Worm (Caenorhabditis elegans): ENCODE data around the gene C15F1.8.

C15F1.8 gene

ce11 chrII:6979646-6980045 lies 2.0 kb upstream of the C15F1.8 start, which contains the start of gene C15F1.2:
Gene C15F1.2, plus strand, starts transcription at chrII:6979953.
- TF ChIP-seq lin-15B (tag; optimal IDR thresholded peaks at IDR 0.05), result no peak
- peak in 1 of 2 experiments; percentile 9 for TF ChIP-seq unc-62 (GFP tag; optimal IDR thresholded peaks at IDR 0.05 in 1 of 2)
- TF ChIP-seq unc-62 (tag; optimal IDR thresholded peaks at IDR 0.05), result no peak
- TF ChIP-seq ZK337.2 (GFP tag; IDR thresholded peaks at IDR 0.05), result no peak

- TF ChIP-seq aha-1 (tag) (no peak), nhr-28 (tag; optimal IDR thresholded peaks at IDR 0.05) (peak; percentile 11)
Observed at ce11 chrII:6978908-6979307, 1.3 kb upstream of the C15F1.8 start.

DNA sequence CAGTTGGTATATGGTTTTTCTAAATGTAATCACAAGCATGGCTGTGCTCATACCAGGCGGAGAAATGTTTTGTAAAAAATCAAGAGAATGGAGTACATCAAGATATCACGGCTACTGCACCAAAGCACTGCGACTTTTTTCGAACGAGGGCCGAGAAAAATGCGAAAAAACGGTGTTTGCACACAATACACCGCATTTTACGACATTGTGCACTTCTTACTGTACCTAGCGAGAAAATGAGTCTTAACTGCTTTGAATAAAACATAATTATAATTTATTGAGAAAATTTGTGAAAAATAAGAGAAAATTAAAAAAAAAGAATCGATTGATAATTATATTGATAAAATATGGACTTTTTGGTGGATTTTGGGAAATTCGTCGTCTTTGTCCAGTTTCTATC lies 1.9 kb downstream of the C15F1.8 start:
- TF ChIP-seq ceh-44 (GFP tag; IDR thresholded peaks at IDR 0.05) (no peak), mes-2 (tag; optimal IDR thresholded peaks at IDR 0.05; ENCODE audit: poor library complexity, severe bottlenecking) (peak; percentile 35), ces-1 (GFP tag; optimal IDR thresholded peaks at IDR 0.05) (no peak), lsy-2 (tag; optimal IDR thresholded peaks at IDR 0.05) (peak in 1 of 2 experiments; percentile 62), dpl-1 (GFP tag; optimal IDR thresholded peaks at IDR 0.05) (peak; percentile 20)

DNA sequence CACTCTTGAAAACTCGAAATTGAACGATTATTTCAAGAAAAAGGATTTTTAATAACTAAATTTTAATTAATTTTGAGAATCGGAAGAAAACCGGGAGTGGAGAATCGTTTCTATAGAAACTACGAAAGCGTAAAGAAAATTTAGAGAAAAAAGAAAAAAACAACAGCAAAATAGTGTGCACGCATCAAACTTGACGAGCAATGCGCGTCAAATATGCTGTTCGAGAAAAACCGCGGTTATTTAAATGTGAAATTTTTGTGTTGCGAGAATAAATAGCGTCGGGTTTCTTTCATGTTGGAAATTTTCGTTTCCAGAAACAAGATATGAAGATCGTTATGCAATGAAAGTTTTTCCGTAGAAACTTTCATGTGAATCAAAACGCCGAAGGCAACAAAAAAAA lies 3.6 kb downstream of the C15F1.8 start:
- TF ChIP-seq hlh-30 (tag; optimal IDR thresholded peaks at IDR 0.05; ENCODE audit: insufficient read depth), result peak; percentile 57
- TF ChIP-seq dmd-6 (GFP tag; IDR thresholded peaks at IDR 0.05), result no peak
- TF ChIP-seq dpl-1 (GFP tag; optimal IDR thresholded peaks at IDR 0.05), result peak; percentile 88
- peak; percentile 43; the same call in 1 of the 2 replicates for TF ChIP-seq hmg-1.1 (GFP tag; IDR thresholded peaks at IDR 0.05)
- peak; percentile 65 for TF ChIP-seq T20F7.1 (GFP tag; optimal IDR thresholded peaks at IDR 0.05)
- peak; percentile 52 for TF ChIP-seq lin-38 (GFP tag; IDR thresholded peaks at IDR 0.05)
- TF ChIP-seq lsy-2 (tag; optimal IDR thresholded peaks at IDR 0.05), result peak in 1 of 2 experiments; percentile 76
- peak; percentile 74 for TF ChIP-seq mes-2 (tag; optimal IDR thresholded peaks at IDR 0.05; ENCODE audit: poor library complexity, severe bottlenecking)
- no peak for TF ChIP-seq nhr-11 (tag; optimal IDR thresholded peaks at IDR 0.05)

DNA sequence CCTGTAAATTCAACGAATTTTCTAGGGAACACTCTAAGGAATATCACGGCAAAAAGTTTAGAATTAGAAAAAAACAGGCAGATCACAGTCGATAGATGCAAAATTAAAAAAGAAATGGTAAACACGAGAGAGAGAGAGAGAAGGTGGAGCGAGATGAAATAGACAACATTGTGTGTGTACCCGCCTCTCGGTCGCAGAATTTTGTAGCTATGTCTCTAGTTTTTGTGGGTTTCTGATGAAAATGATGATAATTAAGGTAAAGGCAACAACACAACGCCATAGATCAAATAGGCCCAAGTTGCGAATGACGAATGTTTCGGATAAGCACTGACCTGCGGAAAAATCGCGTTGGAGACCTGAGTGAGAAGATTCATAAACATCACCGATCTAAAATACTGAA lies 4.1 kb downstream of the C15F1.8 start, which contains the start of gene sod-1:
Gene sod-1, minus strand, starts transcription at position 387 of the 400 bp plus-strand sequence.
- TF ChIP-seq unc-62 (GFP tag; optimal IDR thresholded peaks at IDR 0.05 in 1 of 2) (peak in 1 of 2 experiments; percentile 13), unc-62 (tag; optimal IDR thresholded peaks at IDR 0.05) (no peak), mxl-2 (GFP tag; conservative IDR thresholded peaks at IDR 0.05) (no peak), mes-2 (tag; optimal IDR thresholded peaks at IDR 0.05; ENCODE audit: poor library complexity, severe bottlenecking) (peak; percentile 2), ces-1 (GFP tag; optimal IDR thresholded peaks at IDR 0.05) (no peak), Y75B8A.6 (GFP tag; IDR thresholded peaks at IDR 0.05) (no peak), ceh-32 (tag; optimal IDR thresholded peaks at IDR 0.05; ENCODE audit: poor library complexity) (no peak), duxl-1 (tag; optimal IDR thresholded peaks at IDR 0.05; ENCODE audit: poor library complexity) (no peak), T26A8.4 (GFP tag; IDR thresholded peaks at IDR 0.05) (no peak), set-16 (GFP tag; IDR thresholded peaks at IDR 0.05) (no peak), spr-1 (tag; optimal IDR thresholded peaks at IDR 0.05) (no peak), tag-97 (GFP tag; IDR thresholded peaks at IDR 0.05) (no peak), lin-39 (tag; optimal IDR thresholded peaks at IDR 0.05) (no peak), lir-3 (tag; optimal IDR thresholded peaks at IDR 0.05) (no peak), jun-1 (tag; optimal IDR thresholded peaks at IDR 0.05) (no peak), nhr-42 (GFP tag; IDR thresholded peaks at IDR 0.05) (no peak), hlh-30 (tag; optimal IDR thresholded peaks at IDR 0.05; ENCODE audit: insufficient read depth) (no peak), ama-1 (optimal IDR thresholded peaks at IDR 0.05) (peak; percentile 2), lim-7 (GFP tag; IDR thresholded peaks at IDR 0.05) (no peak), daf-16 (GFP tag; optimal IDR thresholded peaks at IDR 0.05) (no peak), daf-16 (tag; optimal IDR thresholded peaks at IDR 0.05) (peak; percentile 88), nhr-28 (tag; optimal IDR thresholded peaks at IDR 0.05) (peak; percentile 97), lin-13 (GFP tag; optimal IDR thresholded peaks at IDR 0.05) (no peak), ceh-62 (tag; optimal IDR thresholded peaks at IDR 0.05) (no peak), mdt-29 (GFP tag; IDR thresholded peaks at IDR 0.05) (no peak), snpc-4 (tag; optimal IDR thresholded peaks at IDR 0.05) (no peak), lin-38 (GFP tag; IDR thresholded peaks at IDR 0.05) (no peak), ztf-7 (tag; optimal IDR thresholded peaks at IDR 0.05) (no peak), ZK337.2 (GFP tag; IDR thresholded peaks at IDR 0.05) (no peak), hif-1 (tag; optimal IDR thresholded peaks at IDR 0.05) (no peak), mxl-3 (GFP tag; optimal IDR thresholded peaks at IDR 0.05) (no peak), zip-2 (tag; optimal IDR thresholded peaks at IDR 0.05) (no peak), hlh-11 (tag; optimal IDR thresholded peaks at IDR 0.05) (peak; percentile 20), F49E8.2 (tag; optimal IDR thresholded peaks at IDR 0.05; ENCODE audit: borderline replicate concordance) (no peak)
